Worm (Caenorhabditis elegans) whole organism, L4 larva: Measurements from ENCODE around the gene F29B9.12.

Experiments
- D1046.2 ChIP-seq: fragments of 200-800 bp; sonication (Bioruptor generic); IDR thresholded peaks from 2 replicates; pipeline ENCODE4 v1.3.6; 2022; ENCODE audit warnings: missing genetic modification characterization, missing compliant biosample characterization
- F10B5.3 ChIP-seq: sonication (generic microtip); optimal IDR thresholded peaks from 2 replicates; lab custom pipeline; 2016; ENCODE audit warnings: mild to moderate bottlenecking, missing genetic modification characterization, missing compliant biosample characterization
- F26F4.8 ChIP-seq: fragments of 200-800 bp; sonication (Bioruptor generic); conservative IDR thresholded peaks from 2 replicates; pipeline ENCODE4 v1.3.6; 2022; ENCODE audit warnings: missing genetic modification characterization, missing compliant biosample characterization
- F37D6.2 ChIP-seq: sonication (generic microtip); optimal IDR thresholded peaks from 2 replicates; lab custom pipeline; 2016; ENCODE audit warnings: mild to moderate bottlenecking, missing genetic modification characterization, missing compliant biosample characterization
- F44E2.7 ChIP-seq: fragments of 200-800 bp; sonication (Bioruptor generic); IDR thresholded peaks from 2 replicates; pipeline ENCODE4 v2.1.2; 2022; ENCODE audit warnings: missing genetic modification characterization, missing compliant biosample characterization
- F49E8.2 ChIP-seq: sonication (generic microtip); optimal IDR thresholded peaks from 2 replicates; lab custom pipeline; 2016; ENCODE audit warnings: missing compliant biosample characterization, mild to moderate bottlenecking, missing genetic modification characterization, borderline replicate concordance
- T20F7.1 ChIP-seq: fragments of 200-800 bp; sonication (Bioruptor generic); optimal IDR thresholded peaks from 2 replicates; lab custom pipeline; 2018; ENCODE audit warnings: mild to moderate bottlenecking, missing genetic modification characterization, missing compliant biosample characterization
- Y105C5A.15 ChIP-seq: fragments of 200-800 bp; sonication (Bioruptor generic); IDR thresholded peaks from 2 replicates; pipeline ENCODE4 v1.3.6; 2022; ENCODE audit warnings: missing genetic modification characterization, missing compliant biosample characterization
- ceh-20 ChIP-seq: fragments of 200-800 bp; sonication (Bioruptor generic); IDR thresholded peaks from 2 replicates; pipeline ENCODE4 v1.3.6; 2022; ENCODE audit warnings: missing genetic modification reagents, missing genetic modification characterization, missing compliant biosample characterization
- ceh-28 ChIP-seq: fragments of 150-350 bp; optimal IDR thresholded peaks from 2 replicates; lab custom pipeline; 2014; ENCODE audit warnings: missing biosample characterization, missing genetic modification reagents, missing genetic modification characterization
- ceh-32 ChIP-seq: sonication (generic microtip); optimal IDR thresholded peaks from 2 replicates; lab custom pipeline; 2016; ENCODE audit warnings: mild to moderate bottlenecking, missing genetic modification characterization, missing compliant biosample characterization; ENCODE audit not compliant: poor library complexity
- dmd-8 ChIP-seq: fragments of 200-800 bp; sonication (Bioruptor generic); IDR thresholded peaks from 2 replicates; pipeline ENCODE4 v1.3.6; 2022; ENCODE audit warnings: missing genetic modification characterization, missing compliant biosample characterization
- dmd-9 ChIP-seq: fragments of 200-800 bp; sonication (Bioruptor generic); IDR thresholded peaks from 2 replicates; pipeline ENCODE4 v1.3.6; 2022; ENCODE audit warnings: missing genetic modification reagents, missing genetic modification characterization, missing compliant biosample characterization
- dve-1 ChIP-seq: sonication (generic microtip); optimal IDR thresholded peaks from 2 replicates; lab custom pipeline; 2017; ENCODE audit warnings: antibody characterized with exemption, mild to moderate bottlenecking, missing genetic modification characterization, missing compliant biosample characterization; ENCODE audit not compliant: insufficient read depth
- egl-27 ChIP-seq: sonication (generic microtip); optimal IDR thresholded peaks from 3 replicates; lab custom pipeline; 2017; ENCODE audit warnings: missing biosample characterization, missing genetic modification reagents, missing genetic modification characterization
- egl-43 ChIP-seq: fragments of 200-800 bp; sonication (Bioruptor generic); IDR thresholded peaks from 2 replicates; pipeline ENCODE4 v1.3.6; 2022; ENCODE audit warnings: missing genetic modification reagents, missing genetic modification characterization, missing compliant biosample characterization
- fos-1 ChIP-seq: fragments of 150-350 bp; optimal IDR thresholded peaks from 2 replicates; lab custom pipeline; 2014; ENCODE audit warnings: missing biosample characterization, missing genetic modification characterization
- gei-8 ChIP-seq: fragments of 200-800 bp; sonication (Bioruptor generic); optimal IDR thresholded peaks from 2 replicates; lab custom pipeline; 2018; ENCODE audit warnings: mild to moderate bottlenecking, missing genetic modification characterization, missing compliant biosample characterization
- jun-1 ChIP-seq: fragments of 150-350 bp; optimal IDR thresholded peaks from 2 replicates; lab custom pipeline; 2014; ENCODE audit warnings: missing biosample characterization, missing genetic modification reagents, missing genetic modification characterization
- lim-7 ChIP-seq: fragments of 200-800 bp; sonication (Bioruptor generic); IDR thresholded peaks from 2 replicates; pipeline ENCODE4 v1.3.6; 2022; ENCODE audit warnings: missing genetic modification characterization, missing compliant biosample characterization
- lin-13 ChIP-seq: fragments of 150-350 bp; optimal IDR thresholded peaks from 2 replicates; lab custom pipeline; 2014; ENCODE audit warnings: missing biosample characterization, missing genetic modification reagents, missing genetic modification characterization
- lin-15B ChIP-seq: fragments of 150-350 bp; sonication (generic microtip); optimal IDR thresholded peaks from 3 replicates; lab custom pipeline; 2014; ENCODE audit warnings: missing biosample characterization, missing genetic modification characterization
- lin-29 ChIP-seq: fragments of 200-800 bp; sonication (Bioruptor generic); IDR thresholded peaks from 2 replicates; pipeline ENCODE4 v1.3.6; 2022; ENCODE audit warnings: missing genetic modification reagents, missing genetic modification characterization, missing compliant biosample characterization
- lin-38 ChIP-seq: fragments of 200-800 bp; sonication (Bioruptor generic); IDR thresholded peaks from 2 replicates; pipeline ENCODE4 v1.3.6; 2022; ENCODE audit warnings: missing genetic modification reagents, missing genetic modification characterization, missing compliant biosample characterization
- madf-5 ChIP-seq, 2 experiments: fragments of 200-800 bp; sonication (Bioruptor generic); IDR thresholded peaks; 2 replicates each; pipeline ENCODE4 v1.3.6; 2022; ENCODE audit warnings: missing compliant biosample characterization in 2 of 2, missing genetic modification characterization in 2 of 2
- mdt-29 ChIP-seq: fragments of 200-800 bp; sonication (Bioruptor generic); IDR thresholded peaks from 2 replicates; pipeline ENCODE4 v1.3.6; 2022; ENCODE audit warnings: missing genetic modification reagents, missing genetic modification characterization, missing compliant biosample characterization
- mep-1 ChIP-seq: fragments of 150-350 bp; sonication (generic microtip); optimal IDR thresholded peaks from 3 replicates; lab custom pipeline; 2014; ENCODE audit warnings: missing biosample characterization, missing genetic modification characterization
- mes-2 ChIP-seq: sonication (generic microtip); optimal IDR thresholded peaks from 2 replicates; lab custom pipeline; 2016; ENCODE audit warnings: missing genotype, mild to moderate bottlenecking, missing genetic modification characterization, missing compliant biosample characterization; ENCODE audit not compliant: poor library complexity, severe bottlenecking
- mxl-2 ChIP-seq: fragments of 200-800 bp; sonication (Bioruptor generic); conservative IDR thresholded peaks from 2 replicates; pipeline ENCODE4 v1.3.6; 2022; ENCODE audit warnings: missing genetic modification reagents, missing genetic modification characterization, missing compliant biosample characterization
- nhr-11 ChIP-seq: fragments of 150-350 bp; optimal IDR thresholded peaks from 2 replicates; lab custom pipeline; 2014; ENCODE audit warnings: missing biosample characterization, missing genetic modification characterization
- nhr-237 ChIP-seq: sonication (generic microtip); optimal IDR thresholded peaks from 2 replicates; lab custom pipeline; 2017; ENCODE audit warnings: missing biosample characterization, missing genetic modification characterization
- nhr-76 ChIP-seq: fragments of 150-350 bp; optimal IDR thresholded peaks from 2 replicates; lab custom pipeline; 2014; ENCODE audit warnings: missing biosample characterization, missing genetic modification characterization
- nhr-77 ChIP-seq: fragments of 150-350 bp; optimal IDR thresholded peaks from 2 replicates; lab custom pipeline; 2014; ENCODE audit warnings: missing biosample characterization, missing genetic modification characterization
- pha-4 ChIP-seq, 2 experiments: fragments of 150-350 bp in 1 of 2; fragments of 200-800 bp in 1 of 2; sonication (Bioruptor generic) in 1 of 2; IDR thresholded peaks in 1 of 2; optimal IDR thresholded peaks in 1 of 2; 2 replicates each; pipeline versions ENCODE4 v1.3.6 to Lab custom; 2014 to 2022; ENCODE audit warnings: missing genetic modification characterization in 2 of 2, missing genetic modification reagents in 2 of 2, missing biosample characterization in 1 of 2, missing compliant biosample characterization in 1 of 2
- saeg-2 ChIP-seq: fragments of 200-800 bp; sonication (Bioruptor generic); IDR thresholded peaks from 2 replicates; pipeline ENCODE4 v1.3.6; 2022; ENCODE audit warnings: missing genetic modification reagents, missing genetic modification characterization, missing compliant biosample characterization
- sdz-12 ChIP-seq: fragments of 200-800 bp; sonication (Bioruptor generic); optimal IDR thresholded peaks from 2 replicates; lab custom pipeline; 2018; ENCODE audit warnings: mild to moderate bottlenecking, missing genetic modification characterization, missing compliant biosample characterization
- set-16 ChIP-seq: fragments of 200-800 bp; sonication (Bioruptor generic); IDR thresholded peaks from 2 replicates; pipeline ENCODE4 v1.3.6; 2022; ENCODE audit warnings: missing genetic modification reagents, missing genetic modification characterization, missing compliant biosample characterization
- snpc-1.2 ChIP-seq: fragments of 200-800 bp; sonication (Bioruptor generic); IDR thresholded peaks from 2 replicates; pipeline ENCODE4 v1.3.6; 2022; ENCODE audit warnings: missing genetic modification reagents, missing genetic modification characterization, missing compliant biosample characterization
- spr-1 ChIP-seq: sonication (generic microtip); optimal IDR thresholded peaks from 2 replicates; lab custom pipeline; 2016; ENCODE audit warnings: mild to moderate bottlenecking, missing genetic modification characterization, missing compliant biosample characterization
- spr-3 ChIP-seq: fragments of 200-800 bp; sonication (Bioruptor generic); optimal IDR thresholded peaks from 2 replicates; lab custom pipeline; 2018; ENCODE audit warnings: mild to moderate bottlenecking, missing genetic modification characterization, missing compliant biosample characterization
- unc-39 ChIP-seq: sonication (generic microtip); optimal IDR thresholded peaks from 2 replicates; lab custom pipeline; 2017; ENCODE audit warnings: missing biosample characterization, missing genetic modification characterization
- unc-62 ChIP-seq, 3 experiments: fragments of 150-350 bp in 1 of 3; sonication (generic microtip); optimal IDR thresholded peaks in 2 of 3; peaks in 1 of 3; 1 replicate in 1 of 3; 2 replicates in 2 of 3; lab custom pipeline; 2014 to 2017; ENCODE audit warnings: missing biosample characterization in 3 of 3, missing genetic modification characterization in 3 of 3, missing genetic modification reagents in 3 of 3, missing genotype in 1 of 3
- vab-7 ChIP-seq: fragments of 200-800 bp; sonication (Bioruptor generic); IDR thresholded peaks from 2 replicates; pipeline ENCODE4 v1.3.6; 2022; ENCODE audit warnings: missing genetic modification reagents, missing genetic modification characterization, missing compliant biosample characterization

F29B9.12 gene

ce11 chrIV:4652962-4653361 lies 16.4 kb upstream of the F29B9.12 start, which contains the start of gene psr-1:
Gene psr-1 (plus strand): TSS chrIV:4653262.
- TF ChIP-seq F10B5.3: no peak
- no peak for TF ChIP-seq nhr-77 (tag; lab: Kevin White, UChicago)
- TF ChIP-seq D1046.2 (GFP tag; lab: Robert Waterston, UW): no peak
- TF ChIP-seq unc-62 (GFP tag; optimal IDR thresholded peaks at IDR 0.05 in 1 of 2; lab: Kevin White, UChicago): no peak
- no peak for TF ChIP-seq unc-62 (tag; optimal IDR thresholded peaks at IDR 0.05; lab: Kevin White, UChicago)
- no peak for TF ChIP-seq jun-1 (tag; lab: Kevin White, UChicago)
- TF ChIP-seq dmd-8 (GFP tag; lab: Robert Waterston, UW): no peak
- no peak for TF ChIP-seq spr-3
- no peak for TF ChIP-seq sdz-12 (GFP tag; lab: Kevin White, UChicago)
- TF ChIP-seq F49E8.2: no peak
- no peak for TF ChIP-seq nhr-76
- TF ChIP-seq mxl-2: no peak
- TF ChIP-seq, all 104 proteins: peak for 0

- TF ChIP-seq nhr-77 (tag; lab: Kevin White, UChicago): no peak
- no peak for TF ChIP-seq egl-27 (tag; lab: Kevin White, UChicago)
- no peak for TF ChIP-seq unc-39
- TF ChIP-seq lin-13 (GFP tag; lab: Kevin White, UChicago): no peak
- TF ChIP-seq vab-7: no peak
- TF ChIP-seq T20F7.1: no peak
- TF ChIP-seq mdt-29 (GFP tag; lab: Robert Waterston, UW): no peak
- no peak for TF ChIP-seq saeg-2
- peak; percentile 46; the same call in 1 of the 2 replicates for TF ChIP-seq lin-38
- no peak for TF ChIP-seq lin-15B (tag; lab: Kevin White, UChicago)
- peak; percentile 75 for TF ChIP-seq F49E8.2
- no peak for TF ChIP-seq Y105C5A.15 (GFP tag; lab: Robert Waterston, UW)
- TF ChIP-seq mes-2 (tag; lab: Kevin White, UChicago): peak; percentile 41
- no peak for TF ChIP-seq dmd-9 (GFP tag; lab: Robert Waterston, UW)
- TF ChIP-seq mxl-2: no peak
- TF ChIP-seq egl-43 (GFP tag; lab: Robert Waterston, UW): no peak
- no peak for TF ChIP-seq ceh-32 (tag; lab: Kevin White, UChicago)
- TF ChIP-seq unc-62 (GFP tag; optimal IDR thresholded peaks at IDR 0.05 in 1 of 2; lab: Kevin White, UChicago): no peak
- no peak for TF ChIP-seq unc-62 (tag; optimal IDR thresholded peaks at IDR 0.05; lab: Kevin White, UChicago)
- peak; percentile 80 for TF ChIP-seq snpc-1.2 (GFP tag; lab: Robert Waterston, UW)
- no peak for TF ChIP-seq madf-5 (GFP tag; IDR thresholded peaks at IDR 0.05; lab: Robert Waterston, UW)
- no peak for TF ChIP-seq gei-8 (GFP tag; lab: Kevin White, UChicago)
- TF ChIP-seq set-16 (GFP tag; lab: Robert Waterston, UW): no peak
- no peak for TF ChIP-seq F26F4.8
- no peak for TF ChIP-seq nhr-11 (tag; lab: Kevin White, UChicago)
- TF ChIP-seq mep-1 (tag; lab: Kevin White, UChicago): no peak
- TF ChIP-seq sdz-12 (GFP tag; lab: Kevin White, UChicago): no peak
- no peak for TF ChIP-seq lin-29 (GFP tag; lab: Robert Waterston, UW)
- no peak for TF ChIP-seq dve-1
- no peak for TF ChIP-seq ceh-20
- TF ChIP-seq nhr-76: no peak
- no peak for TF ChIP-seq fos-1 (tag; lab: Kevin White, UChicago)
- no peak for TF ChIP-seq spr-3
- no peak for TF ChIP-seq nhr-237 (tag; lab: Kevin White, UChicago)
- TF ChIP-seq F37D6.2 (tag; lab: Kevin White, UChicago): no peak
Measured at ce11 chrIV:4653708-4654107, 15.6 kb upstream of the F29B9.12 start.

ce11 chrIV:4655979-4656378 lies 13.4 kb upstream of the F29B9.12 start:
- TF ChIP-seq ceh-20 (no peak), set-16 (GFP tag; lab: Robert Waterston, UW) (peak; percentile 98), ceh-28 (no peak), madf-5 (GFP tag; IDR thresholded peaks at IDR 0.05; lab: Robert Waterston, UW) (0 out of 4 replicates have a peak, but pooled peaks of 1 of the 2 experiments have one; percentile 66), spr-1 (tag; lab: Kevin White, UChicago) (no peak), lim-7 (GFP tag; lab: Robert Waterston, UW) (0 out of 2 replicates have a peak, but pooled peaks have one; percentile 38), F44E2.7 (GFP tag; lab: Robert Waterston, UW) (0 out of 2 replicates have a peak, but pooled peaks have one; percentile 16), pha-4 (GFP tag; IDR thresholded peaks at IDR 0.05; lab: Robert Waterston, UW) (no peak), pha-4 (tag; optimal IDR thresholded peaks at IDR 0.05; lab: Kevin White, UChicago) (no peak), F26F4.8 (0 out of 2 replicates have a peak, but pooled peaks have one; percentile 45)
